Fruit fly (Drosophila melanogaster) whole organism, prepupa: ENCODE results near the gene Tpt.

Source experiments
- Blimp-1 ChIP-seq: fragments of 200-800 bp; sonication (Bioruptor generic); optimal IDR thresholded peaks from 3 replicates; lab custom pipeline; 2017; ENCODE audit warnings: missing biosample characterization, missing genetic modification characterization, mild to moderate bottlenecking, moderate library complexity, missing genetic modification reagents
- CG11294 ChIP-seq: fragments of 200-800 bp; sonication (Bioruptor generic); IDR thresholded peaks from 2 replicates; pipeline ENCODE4 v1.3.6; 2022; ENCODE audit warnings: missing biosample characterization, missing genetic modification characterization
- CG11902 ChIP-seq: fragments of 200-800 bp; sonication (Bioruptor generic); optimal IDR thresholded peaks from 3 replicates; lab custom pipeline; 2016; ENCODE audit warnings: missing biosample characterization, missing genetic modification characterization
- CG1621 ChIP-seq: fragments of 200-800 bp; sonication (Bioruptor generic); optimal IDR thresholded peaks from 3 replicates; lab custom pipeline; 2018; ENCODE audit warnings: missing biosample characterization, mild to moderate bottlenecking, missing genetic modification characterization
- CG16779 ChIP-seq: fragments of 200-800 bp; sonication (Bioruptor generic); optimal IDR thresholded peaks from 3 replicates; lab custom pipeline; 2017; ENCODE audit warnings: missing biosample characterization, mild to moderate bottlenecking, missing genetic modification characterization
- CG3032 ChIP-seq: fragments of 200-800 bp; optimal IDR thresholded peaks from 2 replicates; lab custom pipeline; 2019; ENCODE audit warnings: missing biosample characterization, mild to moderate bottlenecking, missing genetic modification characterization, moderate library complexity
- CG31627 ChIP-seq: fragments of 200-800 bp; sonication (Bioruptor generic); optimal IDR thresholded peaks from 3 replicates; lab custom pipeline; 2016; ENCODE audit warnings: missing biosample characterization, missing genetic modification characterization
- CG32006 ChIP-seq: fragments of 200-800 bp; sonication (Bioruptor generic); optimal IDR thresholded peaks from 3 replicates; lab custom pipeline; 2017; ENCODE audit warnings: missing biosample characterization, mild to moderate bottlenecking, missing genetic modification characterization
- CG34406 ChIP-seq: fragments of 200-800 bp; sonication (Bioruptor generic); optimal IDR thresholded peaks from 3 replicates; lab custom pipeline; 2016; ENCODE audit warnings: missing biosample characterization, missing genetic modification characterization
- CG4318 ChIP-seq: fragments of 200-800 bp; sonication (Bioruptor generic); optimal IDR thresholded peaks from 3 replicates; lab custom pipeline; 2017; ENCODE audit warnings: missing biosample characterization, mild to moderate bottlenecking, missing genetic modification characterization
- CG6163 ChIP-seq: fragments of 200-800 bp; sonication (Bioruptor generic); IDR thresholded peaks from 3 replicates; pipeline ENCODE4 v1.3.6; 2022; ENCODE audit warnings: missing biosample characterization, missing genetic modification characterization
- CG6792 ChIP-seq: fragments of 200-800 bp; sonication (Bioruptor generic); optimal IDR thresholded peaks from 3 replicates; lab custom pipeline; 2016; ENCODE audit warnings: missing biosample characterization, missing genetic modification characterization
- CG6808 ChIP-seq: fragments of 200-800 bp; sonication (Bioruptor generic); optimal IDR thresholded peaks from 3 replicates; lab custom pipeline; 2017; ENCODE audit warnings: missing biosample characterization, missing genetic modification characterization, mild to moderate bottlenecking, moderate library complexity, missing genetic modification reagents
- CG7368 ChIP-seq: fragments of 200-800 bp; sonication (Bioruptor generic); optimal IDR thresholded peaks from 3 replicates; lab custom pipeline; 2016; ENCODE audit warnings: missing biosample characterization, missing genetic modification characterization
- CG8119 ChIP-seq: fragments of 200-800 bp; sonication (Bioruptor generic); IDR thresholded peaks from 3 replicates; pipeline ENCODE4 v1.3.6; 2022; ENCODE audit warnings: missing biosample characterization, missing genetic modification characterization
- CG8319 ChIP-seq: fragments of 200-800 bp; sonication (Bioruptor generic); optimal IDR thresholded peaks from 3 replicates; lab custom pipeline; 2016; ENCODE audit warnings: missing biosample characterization, missing genetic modification characterization
- CG8632 ChIP-seq: fragments of 200-800 bp; sonication (Bioruptor generic); optimal IDR thresholded peaks from 3 replicates; lab custom pipeline; 2016; ENCODE audit warnings: missing biosample characterization, missing genetic modification characterization
- CG9139 ChIP-seq: fragments of 200-800 bp; sonication (Bioruptor generic); optimal IDR thresholded peaks from 3 replicates; lab custom pipeline; 2017; ENCODE audit warnings: missing biosample characterization, mild to moderate bottlenecking, missing genetic modification characterization
- Eip78C ChIP-seq: fragments of 200-800 bp; sonication (Bioruptor generic); peaks from one replicate; lab custom pipeline; 2016; ENCODE audit warnings: missing biosample characterization, missing genetic modification characterization
- Ets96B ChIP-seq: fragments of 200-800 bp; optimal IDR thresholded peaks from 2 replicates; lab custom pipeline; 2019; ENCODE audit warnings: missing biosample characterization, mild to moderate bottlenecking, missing genetic modification characterization, moderate library complexity
- Hr38 ChIP-seq: sonication (Bioruptor generic); optimal IDR thresholded peaks from 2 replicates; lab custom pipeline; 2016; ENCODE audit warnings: missing biosample characterization, missing genetic modification characterization
- Hr4 ChIP-seq: fragments of 200-800 bp; sonication (Bioruptor generic); optimal IDR thresholded peaks from 3 replicates; lab custom pipeline; 2016; ENCODE audit warnings: missing biosample characterization, missing genetic modification characterization
- Smox ChIP-seq: fragments of 200-800 bp; sonication (Bioruptor generic); optimal IDR thresholded peaks from 3 replicates; lab custom pipeline; 2016; ENCODE audit warnings: missing biosample characterization, missing genetic modification characterization
- Sox14 ChIP-seq: fragments of 200-800 bp; sonication (Bioruptor generic); optimal IDR thresholded peaks from 3 replicates; lab custom pipeline; 2016; ENCODE audit warnings: missing biosample characterization, missing genetic modification characterization
- Sox15 ChIP-seq: fragments of 200-800 bp; sonication (Bioruptor generic); optimal IDR thresholded peaks from 3 replicates; lab custom pipeline; 2016; ENCODE audit warnings: missing biosample characterization, missing genetic modification characterization
- achi ChIP-seq: fragments of 200-800 bp; sonication (Bioruptor generic); optimal IDR thresholded peaks from 3 replicates; lab custom pipeline; 2016; ENCODE audit warnings: missing biosample characterization, missing genetic modification characterization
- acj6 ChIP-seq: fragments of 200-800 bp; sonication (Bioruptor generic); optimal IDR thresholded peaks from 3 replicates; lab custom pipeline; 2016; ENCODE audit warnings: missing biosample characterization, missing genetic modification characterization
- dac ChIP-seq: fragments of 200-800 bp; sonication (Bioruptor generic); optimal IDR thresholded peaks from 2 replicates; lab custom pipeline; 2017; ENCODE audit warnings: missing biosample characterization, mild to moderate bottlenecking, missing genetic modification characterization
- dsx ChIP-seq: fragments of 200-800 bp; optimal IDR thresholded peaks from 3 replicates; lab custom pipeline; 2019; ENCODE audit warnings: missing biosample characterization, mild to moderate bottlenecking, missing genetic modification characterization, moderate library complexity; ENCODE audit not compliant: poor library complexity, severe bottlenecking
- eg ChIP-seq: fragments of 200-800 bp; sonication (Bioruptor generic); IDR thresholded peaks from 3 replicates; pipeline ENCODE4 v1.3.6; 2022; ENCODE audit warnings: missing biosample characterization, missing genetic modification characterization
- esn ChIP-seq: fragments of 200-800 bp; sonication (Bioruptor generic); optimal IDR thresholded peaks from 2 replicates; lab custom pipeline; 2016; ENCODE audit warnings: missing biosample characterization, mild to moderate bottlenecking, missing genetic modification characterization, moderate library complexity
- fd59A ChIP-seq: fragments of 200-800 bp; sonication (Bioruptor generic); optimal IDR thresholded peaks from 2 replicates; lab custom pipeline; 2017; ENCODE audit warnings: missing biosample characterization, mild to moderate bottlenecking, missing genetic modification characterization, missing genetic modification reagents
- fd85E ChIP-seq: fragments of 200-800 bp; sonication (Bioruptor generic); optimal IDR thresholded peaks from 3 replicates; lab custom pipeline; 2016; ENCODE audit warnings: missing biosample characterization, missing genetic modification characterization
- fkh ChIP-seq: fragments of 200-800 bp; sonication (Bioruptor generic); optimal IDR thresholded peaks from 3 replicates; lab custom pipeline; 2017; ENCODE audit warnings: missing biosample characterization, mild to moderate bottlenecking, missing genetic modification characterization, moderate library complexity
- net ChIP-seq: fragments of 200-800 bp; sonication (Bioruptor generic); optimal IDR thresholded peaks from 3 replicates; lab custom pipeline; 2016; ENCODE audit warnings: missing biosample characterization, missing genetic modification characterization
- salr ChIP-seq, 2 experiments: fragments of 200-800 bp; sonication (Bioruptor generic); optimal IDR thresholded peaks; 3 replicates each; lab custom pipeline; 2016 to 2018; ENCODE audit warnings: missing biosample characterization in 2 of 2, missing genetic modification characterization in 2 of 2, mild to moderate bottlenecking in 1 of 2
- ss ChIP-seq, 2 experiments: fragments of 200-800 bp; sonication (Bioruptor generic); optimal IDR thresholded peaks; 2 replicates in 1 of 2; 3 replicates in 1 of 2; lab custom pipeline; 2017 to 2018; ENCODE audit warnings: mild to moderate bottlenecking in 2 of 2, missing biosample characterization in 2 of 2, missing genetic modification characterization in 2 of 2, moderate library complexity in 1 of 2
- vri ChIP-seq: fragments of 200-800 bp; sonication (Bioruptor generic); optimal IDR thresholded peaks from 3 replicates; lab custom pipeline; 2016; ENCODE audit warnings: missing biosample characterization, mild to moderate bottlenecking, missing genetic modification characterization

Tpt gene

DNA sequence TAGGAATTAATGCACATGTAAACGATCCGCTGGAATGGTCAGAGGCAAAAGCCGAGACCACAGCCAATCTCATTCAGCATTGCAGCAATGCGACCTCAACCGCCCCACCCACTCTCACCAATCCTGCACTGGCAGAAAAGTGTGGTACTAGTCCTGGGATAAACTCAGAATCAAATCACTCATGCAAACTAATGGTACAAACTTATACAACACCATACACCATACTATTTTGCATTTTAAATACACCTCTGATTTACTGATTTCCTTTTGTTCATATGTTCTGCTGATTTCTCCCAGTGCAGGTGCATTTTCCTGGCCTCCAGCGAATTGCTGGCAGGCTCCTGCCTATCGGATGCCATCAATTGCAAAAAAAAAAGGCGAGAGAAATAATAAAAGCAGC is 13.9 kb upstream of the Tpt start (continued):
- TF ChIP-seq CG8119 (GFP tag; lab: Robert Waterston, UW) (peak; percentile 93), Blimp-1 (GFP tag; lab: Kevin White, UChicago) (no peak), salr (GFP tag; optimal IDR thresholded peaks at IDR 0.05; lab: Kevin White, UChicago) (peak; percentile 43 to 72), dsx (GFP tag; lab: Kevin White, UChicago) (peak; percentile 55), fd85E (no peak), Eip78C (GFP tag; lab: Kevin White, UChicago) (peak; percentile 89), CG6792 (GFP tag; lab: Kevin White, UChicago) (peak; percentile 53), Sox15 (peak; percentile 28), CG6808 (GFP tag; lab: Kevin White, UChicago) (no peak), vri (GFP tag; lab: Kevin White, UChicago) (no peak), CG16779 (tag; lab: Kevin White, UChicago) (peak; percentile 60), esn (GFP tag; lab: Kevin White, UChicago) (peak; percentile 51), ss (GFP tag; optimal IDR thresholded peaks at IDR 0.05; lab: Kevin White, UChicago) (no peak), CG11294 (peak; percentile 84), dac (GFP tag; lab: Kevin White, UChicago) (peak; percentile 90), CG1621 (tag; lab: Kevin White, UChicago) (peak; percentile 61), Hr4 (peak; percentile 95), fd59A (GFP tag; lab: Kevin White, UChicago) (peak; percentile 55), CG7368 (GFP tag; lab: Kevin White, UChicago) (no peak), achi (GFP tag; lab: Kevin White, UChicago) (peak; percentile 82), CG6163 (GFP tag; lab: Robert Waterston, UW) (peak; percentile 94), Sox14 (peak; percentile 82), CG11902 (GFP tag; lab: Kevin White, UChicago) (no peak), Hr38 (GFP tag; lab: Kevin White, UChicago) (peak; percentile 52), CG34406 (GFP tag; lab: Kevin White, UChicago) (peak; percentile 49), acj6 (GFP tag; lab: Kevin White, UChicago) (peak; percentile 73), CG9139 (GFP tag; lab: Kevin White, UChicago) (peak; percentile 36), CG8632 (GFP tag; lab: Kevin White, UChicago) (peak; percentile 41)

- TF ChIP-seq achi (GFP tag; lab: Kevin White, UChicago) (no peak), CG4318 (GFP tag; lab: Kevin White, UChicago) (no peak), Smox (GFP tag; lab: Kevin White, UChicago) (no peak), Hr38 (GFP tag; lab: Kevin White, UChicago) (no peak), net (GFP tag; lab: Kevin White, UChicago) (no peak), fd59A (GFP tag; lab: Kevin White, UChicago) (no peak), CG16779 (tag; lab: Kevin White, UChicago) (no peak), Hr4 (no peak)
Observed at dm6 chr3L:8412725-8413124, 7.6 kb upstream of the Tpt start, which contains the start of the genes Oseg1 and mtrm. Gene Oseg1, minus strand, starts transcription at chr3L:8412825. Gene mtrm, plus strand, starts transcription at chr3L:8413012.

- no peak for TF ChIP-seq CG31627
- TF ChIP-seq eg (GFP tag; lab: Robert Waterston, UW): 0 out of 3 replicates have a peak, but pooled peaks have one; percentile 8
- TF ChIP-seq CG3032 (tag; lab: Kevin White, UChicago): peak; percentile 29
- TF ChIP-seq fkh (GFP tag; lab: Kevin White, UChicago): peak; percentile 74
- peak; percentile 77 for TF ChIP-seq CG32006 (GFP tag; lab: Kevin White, UChicago)
- TF ChIP-seq CG8319 (GFP tag; lab: Kevin White, UChicago): no peak
- no peak for TF ChIP-seq Ets96B (tag; lab: Kevin White, UChicago)
Observed at dm6 chr3L:8411439-8411897, 6.4 kb upstream of the Tpt start, which contains the start of gene Exo70. Gene Exo70, plus strand, starts transcription at chr3L:8411851.
